Worm (Caenorhabditis elegans) whole organism, midembryonic: ENCODE measurements around the gene let-716.

Experiments
- ref-1 ChIP-seq: fragments of 200-800 bp; sonication (Bioruptor generic); conservative IDR thresholded peaks from 2 replicates; pipeline ENCODE4 v1.3.6; 2022; ENCODE audit warnings: missing genetic modification reagents, missing genetic modification characterization, missing compliant biosample characterization
- tab-1 ChIP-seq: fragments of 200-800 bp; sonication (Bioruptor generic); IDR thresholded peaks from 2 replicates; pipeline ENCODE4 v1.3.6; 2022; ENCODE audit warnings: missing genetic modification characterization, missing compliant biosample characterization
- ztf-23 ChIP-seq: fragments of 200-800 bp; sonication (Bioruptor generic); IDR thresholded peaks from 2 replicates; pipeline ENCODE4 v1.3.6; 2022; ENCODE audit warnings: missing genetic modification reagents, missing genetic modification characterization, missing compliant biosample characterization
- ztf-29 ChIP-seq: fragments of 200-800 bp; sonication (Bioruptor generic); IDR thresholded peaks from 2 replicates; pipeline ENCODE4 v1.3.6; 2022; ENCODE audit warnings: missing genetic modification reagents, missing genetic modification characterization, missing compliant biosample characterization

- TF ChIP-seq tab-1 (no peak), ztf-23 (no peak), ztf-29 (no peak), ref-1 (GFP tag; lab: Robert Waterston, UW) (no peak)
Measured at ce11 chrIII:6418254-6418653, 34.9 kb downstream of the let-716 start.
